Worm (Caenorhabditis elegans): ENCODE measurements around the gene irld-50.

ce11 chrII:2925806-2926558 lies 17.9 kb downstream of the irld-50 start:
- TF ChIP-seq ekl-4 (GFP tag; IDR thresholded peaks at IDR 0.05) (no peak), snpc-4 (GFP tag; optimal IDR thresholded peaks at IDR 0.05) (no peak), snpc-4 (tag; optimal IDR thresholded peaks at IDR 0.05) (no peak), ets-4 (GFP tag; optimal IDR thresholded peaks at IDR 0.05) (peak; percentile 3), lin-35 (GFP tag; optimal IDR thresholded peaks at IDR 0.05) (no peak), repo-1 (tag; optimal IDR thresholded peaks at IDR 0.05) (no peak), attf-6 (GFP tag; IDR thresholded peaks at IDR 0.05) (no peak), unc-130 (GFP tag; optimal IDR thresholded peaks at IDR 0.05) (no peak), ztf-6 (GFP tag; IDR thresholded peaks at IDR 0.05) (no peak), dpl-1 (GFP tag; optimal IDR thresholded peaks at IDR 0.05) (no peak), sdz-38 (tag; optimal IDR thresholded peaks at IDR 0.05) (no peak), ztf-18 (tag; optimal IDR thresholded peaks at IDR 0.05) (no peak), xnd-1 (tag; optimal IDR thresholded peaks at IDR 0.05) (no peak), F22D6.2 (tag; optimal IDR thresholded peaks at IDR 0.05) (no peak), ceh-91 (GFP tag; IDR thresholded peaks at IDR 0.05) (no peak)

Measured in whole organism, young adult.